Worm (Caenorhabditis elegans) whole organism, young adult: ENCODE measurements around the gene W01C9.2.

Experiments
- B0261.1 ChIP-seq: sonication (generic microtip); optimal IDR thresholded peaks from 2 replicates; lab custom pipeline; 2016; ENCODE audit warnings: mild to moderate bottlenecking, missing genetic modification characterization, moderate library complexity, missing compliant biosample characterization
- F37B4.10 ChIP-seq: fragments of 200-800 bp; sonication (Bioruptor generic); IDR thresholded peaks from 2 replicates; pipeline ENCODE4 v1.3.6; 2022; ENCODE audit warnings: missing genetic modification characterization, missing compliant biosample characterization
- F52B5.7 ChIP-seq: sonication (generic microtip); optimal IDR thresholded peaks from 2 replicates; lab custom pipeline; 2016; ENCODE audit warnings: mild to moderate bottlenecking, missing genetic modification characterization, missing compliant biosample characterization
- ZK185.1 ChIP-seq: sonication (generic microtip); optimal IDR thresholded peaks from 2 replicates; lab custom pipeline; 2016; ENCODE audit warnings: mild to moderate bottlenecking, missing genetic modification characterization, missing compliant biosample characterization; ENCODE audit not compliant: poor library complexity, severe bottlenecking
- ama-1 ChIP-seq, 3 experiments: fragments of 150-350 bp in 1 of 3; sonication (generic microtip) in 2 of 3; optimal IDR thresholded peaks; 2 replicates each; lab custom pipeline; 2014 to 2018; ENCODE audit warnings: missing biosample characterization in 2 of 3, missing genetic modification characterization in 2 of 3, missing genetic modification reagents in 2 of 3
- lin-35 ChIP-seq, 3 experiments: fragments of 150-350 bp in 2 of 3; sonication (generic microtip) in 1 of 3; optimal IDR thresholded peaks; 2 replicates each; lab custom pipeline; 2014 to 2018; ENCODE audit warnings: missing biosample characterization in 3 of 3, missing genetic modification characterization in 3 of 3, missing genetic modification reagents in 3 of 3
- pbrm-1 ChIP-seq: fragments of 200-800 bp; sonication (Bioruptor generic); IDR thresholded peaks from 2 replicates; pipeline ENCODE4 v1.3.6; 2022; ENCODE audit warnings: missing genetic modification reagents, missing genetic modification characterization, missing compliant biosample characterization
- snpc-4 ChIP-seq, 5 experiments: fragments of 150-350 bp in 1 of 5; sonication (generic microtip) in 4 of 5; optimal IDR thresholded peaks; 2 replicates each; lab custom pipeline; 2014 to 2018; ENCODE audit warnings: missing genetic modification characterization in 5 of 5, missing biosample characterization in 3 of 5, antibody characterized with exemption in 2 of 5, mild to moderate bottlenecking in 2 of 5, missing compliant biosample characterization in 2 of 5, missing genotype in 2 of 5, moderate library complexity in 2 of 5, missing genetic modification reagents in 1 of 5
- somi-1 ChIP-seq: fragments of 200-800 bp; sonication (Bioruptor generic); optimal IDR thresholded peaks from 2 replicates; lab custom pipeline; 2018; ENCODE audit warnings: mild to moderate bottlenecking, missing genetic modification characterization, missing compliant biosample characterization
- unc-62 ChIP-seq: fragments of 150-350 bp; optimal IDR thresholded peaks from 2 replicates; lab custom pipeline; 2014; ENCODE audit warnings: missing biosample characterization, missing genetic modification reagents, missing genetic modification characterization

ce11 chrII:8577509-8578099 lies 41.4 kb downstream of the W01C9.2 start, which contains the start of gene F54C9.9:
- TF ChIP-seq ama-1 (optimal IDR thresholded peaks at IDR 0.05; lab: Kevin White, UChicago) (no peak), ama-1 (GFP tag; optimal IDR thresholded peaks at IDR 0.05; lab: Kevin White, UChicago) (peak in 1 of 2 experiments; percentile 77), F52B5.7 (no peak), unc-62 (GFP tag; lab: Kevin White, UChicago) (no peak), B0261.1 (tag; lab: Kevin White, UChicago) (no peak), ZK185.1 (no peak), snpc-4 (GFP tag; optimal IDR thresholded peaks at IDR 0.05; lab: Kevin White, UChicago) (peak; percentile 44), snpc-4 (tag; optimal IDR thresholded peaks at IDR 0.05; lab: Kevin White, UChicago) (peak in 2 of 4 experiments; percentile 19 to 27), F37B4.10 (no peak), pbrm-1 (GFP tag; lab: Robert Waterston, UW) (0 out of 2 replicates have a peak, but pooled peaks have one; percentile 31), somi-1 (GFP tag; lab: Kevin White, UChicago) (no peak), lin-35 (GFP tag; optimal IDR thresholded peaks at IDR 0.05; lab: Kevin White, UChicago) (peak in 1 of 3 experiments; percentile 41)
